Fruit fly (Drosophila melanogaster): ENCODE measurements around the gene CG14275.
A peak's percentile ranks its signal among the peaks of the same experiment; 100 is the strongest.

CG14275 gene

dm6 chr2L:8290653-8291233 is 36.5 kb upstream of the CG14275 start (continued):
- TF ChIP-seq fd96Cb (tag; optimal IDR thresholded peaks at IDR 0.05) = peak; percentile 9
- 0 out of 3 replicates have a peak, but pooled peaks have one; percentile 13 for TF ChIP-seq CG11456 (GFP tag; IDR thresholded peaks at IDR 0.05)
- no peak for TF ChIP-seq emc (GFP tag; optimal IDR thresholded peaks at IDR 0.05)
- TF ChIP-seq gem (tag; optimal IDR thresholded peaks at IDR 0.05) = peak; percentile 27
- 0 out of 2 replicates have a peak, but pooled peaks have one; percentile 12 for TF ChIP-seq E2f1 (GFP tag; IDR thresholded peaks at IDR 0.05)
- TF ChIP-seq CG4424 (GFP tag; optimal IDR thresholded peaks at IDR 0.05) = peak; percentile 9
- TF ChIP-seq HmgD (GFP tag; optimal IDR thresholded peaks at IDR 0.05) = no peak
- peak; percentile 42 for TF ChIP-seq CG11504 (tag; optimal IDR thresholded peaks at IDR 0.05)
- 0 out of 3 replicates have a peak, but pooled peaks have one; percentile 43 for TF ChIP-seq CG34422 (GFP tag; IDR thresholded peaks at IDR 0.05)
- TF ChIP-seq lab (GFP tag; optimal IDR thresholded peaks at IDR 0.05) = peak; percentile 27
- peak; percentile 30 for TF ChIP-seq CG30431 (GFP tag; optimal IDR thresholded peaks at IDR 0.05)
- peak; percentile 67 for TF ChIP-seq Bdp1 (GFP tag; optimal IDR thresholded peaks at IDR 0.05)
- TF ChIP-seq Drgx (GFP tag; IDR thresholded peaks at IDR 0.05) = peak; percentile 80
- TF ChIP-seq CG4404 (GFP tag; IDR thresholded peaks at IDR 0.05) = no peak
- no peak for TF ChIP-seq hkb (optimal IDR thresholded peaks at IDR 0.05)
- peak; percentile 23; the same call in 1 of the 2 replicates for TF ChIP-seq hkb (GFP tag; IDR thresholded peaks at IDR 0.05)
- TF ChIP-seq jigr1 (GFP tag; IDR thresholded peaks at IDR 0.05) = no peak
- peak; percentile 66 for TF ChIP-seq lbe (GFP tag; optimal IDR thresholded peaks at IDR 0.05)
- TF ChIP-seq kni (GFP tag; optimal IDR thresholded peaks at IDR 0.05) = no peak
- peak; percentile 23; the same call in 1 of the 2 replicates for TF ChIP-seq ara (GFP tag; IDR thresholded peaks at IDR 0.05)
- peak; percentile 31; the same call in 1 of the 2 replicates for TF ChIP-seq Ptx1 (GFP tag; IDR thresholded peaks at IDR 0.05)
- no peak for TF ChIP-seq Jarid2 (GFP tag; optimal IDR thresholded peaks at IDR 0.05)
- TF ChIP-seq Xbp1 (GFP tag; optimal IDR thresholded peaks at IDR 0.05) = peak; percentile 15
- no peak for TF ChIP-seq CG12236 (GFP tag; optimal IDR thresholded peaks at IDR 0.05)
- TF ChIP-seq Xrp1 (GFP tag; IDR thresholded peaks at IDR 0.05) = peak; percentile 35; the same call in 1 of the 2 replicates
- TF ChIP-seq tna (GFP tag; IDR thresholded peaks at IDR 0.05; ENCODE audit: partially characterized antibody) = no peak
- TF ChIP-seq prd (optimal IDR thresholded peaks at IDR 0.05) = no peak
- TF ChIP-seq prd (GFP tag; IDR thresholded peaks at IDR 0.05) = peak; percentile 41; the same call in 1 of the 3 replicates
- TF ChIP-seq luna (GFP tag; optimal IDR thresholded peaks at IDR 0.05) = no peak
- no peak for TF ChIP-seq bbx (GFP tag; IDR thresholded peaks at IDR 0.05; ENCODE audit: partially characterized antibody)
- no peak for TF ChIP-seq ase (GFP tag; IDR thresholded peaks at IDR 0.05)
- no peak for TF ChIP-seq CG3995 (GFP tag; optimal IDR thresholded peaks at IDR 0.05)
- no peak for TF ChIP-seq Atf6 (GFP tag; IDR thresholded peaks at IDR 0.05)
- peak; percentile 7 for TF ChIP-seq CG17829 (tag; optimal IDR thresholded peaks at IDR 0.05)
- TF ChIP-seq ci (GFP tag; IDR thresholded peaks at IDR 0.05) = peak; percentile 69; the same call in 2 of the 3 replicates
- TF ChIP-seq CG16815 (GFP tag; optimal IDR thresholded peaks at IDR 0.05) = no peak
- TF ChIP-seq Hey (tag; optimal IDR thresholded peaks at IDR 0.05) = no peak
- TF ChIP-seq CG7372 (GFP tag; IDR thresholded peaks at IDR 0.05) = no peak
- no peak for TF ChIP-seq CG8281 (tag; optimal IDR thresholded peaks at IDR 0.05)
- no peak for TF ChIP-seq Dad (GFP tag; optimal IDR thresholded peaks at IDR 0.05)
- no peak for TF ChIP-seq sd (tag; optimal IDR thresholded peaks at IDR 0.05)
- peak; percentile 92 for TF ChIP-seq nom (GFP tag; optimal IDR thresholded peaks at IDR 0.05)
- peak in 1 of 3 experiments; percentile 12 for TF ChIP-seq lola (GFP tag; optimal IDR thresholded peaks at IDR 0.05)
- no peak for TF ChIP-seq CG1832 (GFP tag; optimal IDR thresholded peaks at IDR 0.05)
- TF ChIP-seq hbn (GFP tag; IDR thresholded peaks at IDR 0.05; ENCODE audit: partially characterized antibody) = no peak
- peak; percentile 16 for TF ChIP-seq Hsf (GFP tag; optimal IDR thresholded peaks at IDR 0.05)
- peak; percentile 43 for TF ChIP-seq CG7839 (tag; optimal IDR thresholded peaks at IDR 0.05)
- peak in 1 of 2 experiments; percentile 23 for TF ChIP-seq Pdp1 (GFP tag; optimal IDR thresholded peaks at IDR 0.05)
- TF ChIP-seq Aef1 (GFP tag; IDR thresholded peaks at IDR 0.05) = no peak
- peak; percentile 76 for TF ChIP-seq grau (tag; optimal IDR thresholded peaks at IDR 0.05)

Measured in whole organism, embryonic.